ENCODE assay signal across 1 fruit fly cellular context in the genomic region with DNA sequence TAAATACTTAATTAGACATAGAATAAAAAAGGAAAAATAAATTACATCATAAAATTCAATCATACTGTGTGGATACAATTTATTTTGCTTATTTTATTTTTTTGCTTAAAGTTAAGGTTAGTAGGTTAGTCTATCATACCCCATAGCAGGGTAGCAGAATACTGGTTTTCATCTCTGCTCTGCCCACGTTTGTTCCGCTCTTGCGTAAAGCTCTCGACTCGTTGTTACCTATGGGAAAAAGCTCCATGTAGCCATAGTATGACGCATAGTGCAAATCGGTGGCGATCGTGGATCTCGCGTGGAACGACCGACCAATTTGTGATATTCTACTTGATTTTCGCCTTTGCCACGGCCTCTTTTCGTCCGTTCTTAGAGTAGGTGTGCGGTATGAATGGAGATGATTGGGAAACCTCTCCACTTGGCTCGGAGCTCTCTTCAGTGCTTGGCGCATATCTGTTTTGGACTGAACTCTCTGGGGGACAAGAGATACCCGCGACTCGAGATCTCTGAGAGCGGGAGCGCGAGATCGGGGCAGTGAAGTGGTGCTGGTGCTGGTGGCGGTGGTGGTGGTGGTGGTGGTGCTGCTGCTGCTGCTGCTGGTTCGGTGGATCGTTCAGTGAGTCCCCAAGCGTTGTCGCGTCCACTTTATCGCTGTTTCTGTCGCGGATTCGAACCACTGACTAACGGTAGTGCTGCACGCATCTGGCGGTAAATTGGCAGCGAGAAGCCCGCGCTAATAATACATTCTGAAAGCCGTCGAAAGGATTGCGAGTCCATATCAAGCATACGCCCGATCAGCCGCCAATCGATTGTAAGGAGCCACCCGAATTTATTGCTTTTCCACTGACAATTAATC.
TF ChIP-seq lines count a peak whose summit lies in the region.

CG5001 (plus strand) TSS at position 116 of the 856 bp plus-strand sequence.

TF ChIP-seq in whole organism, embryonic, 481 proteins besides CTCF, POLR2A, EP300 and RAD21 (continued from another document and continues in another):
- TF ChIP-seq cato (GFP tag; optimal IDR thresholded peaks at IDR 0.05; lab: Kevin White, UChicago; ENCODE audit: borderline replicate concordance) (peak; percentile 54), CG17568 (GFP tag; optimal IDR thresholded peaks at IDR 0.05; lab: Kevin White, UChicago) (no peak), Dll (GFP tag; IDR thresholded peaks at IDR 0.05; lab: Robert Waterston, UW; ENCODE audit: partially characterized antibody) (peak; percentile 36; the same call in 1 of the 4 replicates), CG13624 (GFP tag; optimal IDR thresholded peaks at IDR 0.05; lab: Kevin White, UChicago) (peak; percentile 77), fu2 (GFP tag; optimal IDR thresholded peaks at IDR 0.05; lab: Kevin White, UChicago) (peak; percentile 33), org-1 (GFP tag; optimal IDR thresholded peaks at IDR 0.05; lab: Kevin White, UChicago) (peak; percentile 43), CG30431 (GFP tag; optimal IDR thresholded peaks at IDR 0.05; lab: Kevin White, UChicago) (peak; percentile 39), D19A (tag; optimal IDR thresholded peaks at IDR 0.05; lab: Kevin White, UChicago) (peak; percentile 82), CG10366 (GFP tag; IDR thresholded peaks at IDR 0.05; lab: Robert Waterston, UW) (peak; percentile 84), pnt (GFP tag; optimal IDR thresholded peaks at IDR 0.05; lab: Kevin White, UChicago) (peak; percentile 50), Antp (GFP tag; optimal IDR thresholded peaks at IDR 0.05; lab: Kevin White, UChicago) (peak; percentile 77), stwl (tag; optimal IDR thresholded peaks at IDR 0.05; lab: Kevin White, UChicago) (peak; percentile 23), dimm (GFP tag; IDR thresholded peaks at IDR 0.05; lab: Robert Waterston, UW) (peak; percentile 39; the same call in 1 of the 2 replicates), Atf-2 (GFP tag; optimal IDR thresholded peaks at IDR 0.05; lab: Kevin White, UChicago) (peak; percentile 54), Doc3 (GFP tag; IDR thresholded peaks at IDR 0.05; lab: Robert Waterston, UW; ENCODE audit: partially characterized antibody) (no peak), CG4820 (GFP tag; optimal IDR thresholded peaks at IDR 0.05; lab: Kevin White, UChicago) (peak; percentile 80), row (GFP tag; IDR thresholded peaks at IDR 0.05; lab: Robert Waterston, UW) (peak; percentile 95), Atf6 (GFP tag; IDR thresholded peaks at IDR 0.05; lab: Robert Waterston, UW) (peak; percentile 88), CG10654 (GFP tag; optimal IDR thresholded peaks at IDR 0.05; lab: Kevin White, UChicago) (peak; percentile 74), E2f1 (GFP tag; IDR thresholded peaks at IDR 0.05; lab: Robert Waterston, UW) (peak; percentile 88), CG2202 (tag; optimal IDR thresholded peaks at IDR 0.05; lab: Kevin White, UChicago) (peak; percentile 68), Max (GFP tag; optimal IDR thresholded peaks at IDR 0.05; lab: Kevin White, UChicago) (peak; percentile 70), repo (GFP tag; optimal IDR thresholded peaks at IDR 0.05; lab: Kevin White, UChicago) (no peak), CG6689 (GFP tag; IDR thresholded peaks at IDR 0.05; lab: Robert Waterston, UW) (peak; percentile 89), HHEX (GFP tag; optimal IDR thresholded peaks at IDR 0.05; lab: Kevin White, UChicago) (peak; percentile 85), Mrtf (GFP tag; IDR thresholded peaks at IDR 0.05; lab: Robert Waterston, UW) (peak; percentile 84), esg (GFP tag; conservative IDR thresholded peaks at IDR 0.05; lab: Robert Waterston, UW) (peak; percentile 74), CG2712 (tag; optimal IDR thresholded peaks at IDR 0.05; lab: Kevin White, UChicago) (peak; percentile 93), CG17361 (GFP tag; IDR thresholded peaks at IDR 0.05; lab: Robert Waterston, UW) (peak; percentile 84), Sin3A (optimal IDR thresholded peaks at IDR 0.05; lab: Kevin White, UChicago) (no peak), CG12769 (tag; optimal IDR thresholded peaks at IDR 0.05; lab: Kevin White, UChicago) (peak; percentile 90), CG30020 (tag; optimal IDR thresholded peaks at IDR 0.05; lab: Kevin White, UChicago) (no peak), Ets97D (GFP tag; optimal IDR thresholded peaks at IDR 0.05; lab: Kevin White, UChicago) (peak; percentile 34), dmrt11E (tag; optimal IDR thresholded peaks at IDR 0.05; lab: Kevin White, UChicago) (peak; percentile 58), CG2678 (tag; optimal IDR thresholded peaks at IDR 0.05; lab: Kevin White, UChicago) (peak; percentile 92), CG10979 (tag; optimal IDR thresholded peaks at IDR 0.05; lab: Kevin White, UChicago) (peak; percentile 84), CG17186 (GFP tag; optimal IDR thresholded peaks at IDR 0.05; lab: Kevin White, UChicago) (no peak), HLH54F (GFP tag; optimal IDR thresholded peaks at IDR 0.05; lab: Kevin White, UChicago) (peak; percentile 62), caup (GFP tag; optimal IDR thresholded peaks at IDR 0.05; lab: Kevin White, UChicago; ENCODE audit: severe bottlenecking) (peak; percentile 73), psq (GFP tag; optimal IDR thresholded peaks at IDR 0.05; lab: Kevin White, UChicago) (peak; percentile 59), CG1602 (GFP tag; optimal IDR thresholded peaks at IDR 0.05; lab: Kevin White, UChicago) (peak; percentile 73), CG15073 (GFP tag; optimal IDR thresholded peaks at IDR 0.05; lab: Kevin White, UChicago) (no peak), CG12942 (GFP tag; optimal IDR thresholded peaks at IDR 0.05; lab: Kevin White, UChicago) (peak; percentile 73), CG14050 (GFP tag; IDR thresholded peaks at IDR 0.05; lab: Robert Waterston, UW) (peak; percentile 75), jigr1 (GFP tag; IDR thresholded peaks at IDR 0.05; lab: Robert Waterston, UW) (no peak), CG12299 (tag; optimal IDR thresholded peaks at IDR 0.05; lab: Kevin White, UChicago) (peak; percentile 81), klu (GFP tag; IDR thresholded peaks at IDR 0.05; lab: Robert Waterston, UW) (peak; percentile 82), CG8359 (GFP tag; optimal IDR thresholded peaks at IDR 0.05; lab: Kevin White, UChicago; ENCODE audit: borderline replicate concordance) (no peak), CG2889 (GFP tag; IDR thresholded peaks at IDR 0.05; lab: Robert Waterston, UW) (peak; percentile 28; the same call in 1 of the 3 replicates), Ssrp (tag; optimal IDR thresholded peaks at IDR 0.05; lab: Kevin White, UChicago) (peak; percentile 79), Sox102F (GFP tag; optimal IDR thresholded peaks at IDR 0.05; lab: Kevin White, UChicago) (peak; percentile 92), Atf3 (GFP tag; optimal IDR thresholded peaks at IDR 0.05; lab: Kevin White, UChicago) (peak; percentile 28), HLH4C (GFP tag; IDR thresholded peaks at IDR 0.05; lab: Robert Waterston, UW; ENCODE audit: partially characterized antibody) (0 out of 3 replicates have a peak, but pooled peaks have one; percentile 22), fd3F (GFP tag; optimal IDR thresholded peaks at IDR 0.05; lab: Kevin White, UChicago) (peak; percentile 73), CG17829 (tag; optimal IDR thresholded peaks at IDR 0.05; lab: Kevin White, UChicago) (peak; percentile 91), CG6175 (GFP tag; IDR thresholded peaks at IDR 0.05; lab: Robert Waterston, UW) (peak; percentile 100), MESR4 (GFP tag; optimal IDR thresholded peaks at IDR 0.05; lab: Kevin White, UChicago) (no peak), Hand (GFP tag; optimal IDR thresholded peaks at IDR 0.05; lab: Kevin White, UChicago) (peak; percentile 57), gcm2 (GFP tag; optimal IDR thresholded peaks at IDR 0.05; lab: Kevin White, UChicago) (peak; percentile 77), CG43689 (GFP tag; IDR thresholded peaks at IDR 0.05; lab: Robert Waterston, UW) (peak; percentile 47; the same call in 1 of the 2 replicates), shn (GFP tag; optimal IDR thresholded peaks at IDR 0.05; lab: Kevin White, UChicago) (peak; percentile 53), sna (GFP tag; IDR thresholded peaks at IDR 0.05; lab: Robert Waterston, UW; ENCODE audit: partially characterized antibody) (peak; percentile 32; the same call in 1 of the 2 replicates), CG5245 (GFP tag; optimal IDR thresholded peaks at IDR 0.05; lab: Kevin White, UChicago) (peak; percentile 82), mirr (GFP tag; optimal IDR thresholded peaks at IDR 0.05; lab: Kevin White, UChicago) (peak; percentile 63), gfzf (GFP tag; optimal IDR thresholded peaks at IDR 0.05; lab: Kevin White, UChicago) (no peak), Sry-δ (GFP tag; optimal IDR thresholded peaks at IDR 0.05; lab: Kevin White, UChicago) (peak; percentile 15), BEAF-32 (GFP tag; optimal IDR thresholded peaks at IDR 0.05; lab: Kevin White, UChicago) (no peak), CG3847 (GFP tag; IDR thresholded peaks at IDR 0.05; lab: Robert Waterston, UW) (peak; percentile 74), CG8089 (GFP tag; optimal IDR thresholded peaks at IDR 0.05; lab: Kevin White, UChicago) (peak; percentile 13), slbo (GFP tag; IDR thresholded peaks at IDR 0.05; lab: Robert Waterston, UW) (peak; percentile 94), Nf-YB (GFP tag; optimal IDR thresholded peaks at IDR 0.05; lab: Kevin White, UChicago) (peak; percentile 60), CG17912 (GFP tag; optimal IDR thresholded peaks at IDR 0.05; lab: Kevin White, UChicago) (no peak), Meics (GFP tag; optimal IDR thresholded peaks at IDR 0.05; lab: Kevin White, UChicago) (peak; percentile 84), sens-2 (GFP tag; IDR thresholded peaks at IDR 0.05; lab: Robert Waterston, UW) (0 out of 2 replicates have a peak, but pooled peaks have one; percentile 8), ftz-f1 (GFP tag; optimal IDR thresholded peaks at IDR 0.05; lab: Kevin White, UChicago) (peak; percentile 40), CG3726 (GFP tag; IDR thresholded peaks at IDR 0.05; lab: Robert Waterston, UW) (peak; percentile 64; the same call in 2 of the 3 replicates), CG17359 (tag; optimal IDR thresholded peaks at IDR 0.05; lab: Kevin White, UChicago) (peak; percentile 95), HLH3B (GFP tag; IDR thresholded peaks at IDR 0.05; lab: Robert Waterston, UW) (peak; percentile 89), Abd-B (GFP tag; optimal IDR thresholded peaks at IDR 0.05; lab: Kevin White, UChicago) (peak; percentile 58), dmrt99B (tag; optimal IDR thresholded peaks at IDR 0.05; lab: Kevin White, UChicago) (no peak), tgo (GFP tag; IDR thresholded peaks at IDR 0.05; lab: Robert Waterston, UW) (peak; percentile 93), CG11723 (GFP tag; optimal IDR thresholded peaks at IDR 0.05; lab: Kevin White, UChicago) (no peak), ase (GFP tag; IDR thresholded peaks at IDR 0.05; lab: Robert Waterston, UW) (peak; percentile 87), br (optimal IDR thresholded peaks at IDR 0.05; lab: Kevin White, UChicago) (no peak), CG12744 (GFP tag; optimal IDR thresholded peaks at IDR 0.05; lab: Kevin White, UChicago) (peak; percentile 56), Bdp1 (GFP tag; optimal IDR thresholded peaks at IDR 0.05; lab: Kevin White, UChicago) (peak; percentile 28), CG6683 (GFP tag; optimal IDR thresholded peaks at IDR 0.05; lab: Kevin White, UChicago) (peak; percentile 83), da (GFP tag; optimal IDR thresholded peaks at IDR 0.05; lab: Kevin White, UChicago) (no peak), CG6765 (GFP tag; optimal IDR thresholded peaks at IDR 0.05; lab: Kevin White, UChicago) (peak; percentile 80), CG9932 (GFP tag; IDR thresholded peaks at IDR 0.05; lab: Robert Waterston, UW) (peak; percentile 88), mam (GFP tag; optimal IDR thresholded peaks at IDR 0.05; lab: Kevin White, UChicago) (peak; percentile 66), CG10274 (GFP tag; optimal IDR thresholded peaks at IDR 0.05; lab: Kevin White, UChicago) (peak; percentile 17), run (tag; optimal IDR thresholded peaks at IDR 0.05; lab: Kevin White, UChicago) (peak; percentile 92), slp2 (GFP tag; optimal IDR thresholded peaks at IDR 0.05; lab: Kevin White, UChicago) (peak; percentile 47), CG32767 (GFP tag; IDR thresholded peaks at IDR 0.05; lab: Robert Waterston, UW) (peak; percentile 54), BtbVII (GFP tag; optimal IDR thresholded peaks at IDR 0.05; lab: Kevin White, UChicago) (peak; percentile 83), grau (tag; optimal IDR thresholded peaks at IDR 0.05; lab: Kevin White, UChicago) (peak; percentile 89), Adf1 (GFP tag; IDR thresholded peaks at IDR 0.05; lab: Robert Waterston, UW) (peak; percentile 61), MTF-1 (GFP tag; optimal IDR thresholded peaks at IDR 0.05; lab: Kevin White, UChicago; ENCODE audit: borderline replicate concordance) (peak; percentile 82), bsh (GFP tag; optimal IDR thresholded peaks at IDR 0.05; lab: Kevin White, UChicago) (peak; percentile 9 to 92), bigmax (GFP tag; optimal IDR thresholded peaks at IDR 0.05; lab: Kevin White, UChicago) (no peak), Taf1 (GFP tag; IDR thresholded peaks at IDR 0.05; lab: Robert Waterston, UW) (peak; percentile 86), Elba2 (GFP tag; optimal IDR thresholded peaks at IDR 0.05; lab: Kevin White, UChicago) (no peak), pros (GFP tag; optimal IDR thresholded peaks at IDR 0.05; lab: Kevin White, UChicago) (no peak), CG2129 (GFP tag; IDR thresholded peaks at IDR 0.05; lab: Robert Waterston, UW; ENCODE audit: partially characterized antibody) (no peak), CG3281 (GFP tag; optimal IDR thresholded peaks at IDR 0.05; lab: Kevin White, UChicago) (peak; percentile 81), ap (GFP tag; IDR thresholded peaks at IDR 0.05; lab: Robert Waterston, UW) (peak; percentile 57), wor (GFP tag; IDR thresholded peaks at IDR 0.05; lab: Robert Waterston, UW) (peak; percentile 51; the same call in 1 of the 2 replicates), dysf (GFP tag; IDR thresholded peaks at IDR 0.05; lab: Robert Waterston, UW) (peak; percentile 91), CG5953 (GFP tag; IDR thresholded peaks at IDR 0.05; lab: Robert Waterston, UW) (peak; percentile 74; the same call in 1 of the 2 replicates), pum (GFP tag; optimal IDR thresholded peaks at IDR 0.05; lab: Kevin White, UChicago) (peak; percentile 62), ssp (GFP tag; IDR thresholded peaks at IDR 0.05; lab: Robert Waterston, UW) (peak; percentile 72), tio (GFP tag; optimal IDR thresholded peaks at IDR 0.05; lab: Kevin White, UChicago) (no peak), CG12659 (GFP tag; optimal IDR thresholded peaks at IDR 0.05; lab: Kevin White, UChicago) (peak; percentile 81), CG7745 (tag; optimal IDR thresholded peaks at IDR 0.05; lab: Kevin White, UChicago) (no peak), CkIIα-i1 (GFP tag; IDR thresholded peaks at IDR 0.05; lab: Robert Waterston, UW) (no peak), CG6254 (GFP tag; optimal IDR thresholded peaks at IDR 0.05; lab: Kevin White, UChicago) (peak; percentile 66), CG16779 (GFP tag; IDR thresholded peaks at IDR 0.05; lab: Robert Waterston, UW) (peak; percentile 59; the same call in 1 of the 2 replicates)
